Fruit fly (Drosophila melanogaster) whole organism, adult: ENCODE measurements around the gene CG33557.

Source experiments
- CG11617 ChIP-seq: fragments of 200-800 bp; sonication (Bioruptor generic); optimal IDR thresholded peaks from 2 replicates; lab custom pipeline; 2017; ENCODE audit warnings: mild to moderate bottlenecking, missing biosample characterization, missing genetic modification reagents, missing genetic modification characterization
- CG14711 ChIP-seq: fragments of 200-800 bp; sonication (Bioruptor generic); optimal IDR thresholded peaks from 2 replicates; lab custom pipeline; 2018; ENCODE audit warnings: missing biosample characterization, mild to moderate bottlenecking, missing genetic modification characterization, moderate library complexity
- CG1620 ChIP-seq: fragments of 200-800 bp; sonication (Bioruptor generic); optimal IDR thresholded peaks from 2 replicates; lab custom pipeline; 2016; ENCODE audit warnings: missing biosample characterization, missing genetic modification characterization
- CG33017 ChIP-seq: fragments of 200-800 bp; sonication (Bioruptor generic); optimal IDR thresholded peaks from 2 replicates; lab custom pipeline; 2018; ENCODE audit warnings: missing biosample characterization, mild to moderate bottlenecking, missing genetic modification characterization, moderate library complexity
- CG7101 ChIP-seq: fragments of 200-800 bp; sonication (Bioruptor generic); optimal IDR thresholded peaks from 2 replicates; lab custom pipeline; 2018; ENCODE audit warnings: missing biosample characterization, mild to moderate bottlenecking, missing genetic modification characterization, moderate library complexity
- Clk ChIP-seq: fragments of 200-800 bp; sonication (Bioruptor generic); optimal IDR thresholded peaks from 2 replicates; lab custom pipeline; 2017; ENCODE audit warnings: missing biosample characterization, missing genetic modification characterization
- Mnt ChIP-seq: fragments of 200-800 bp; sonication (Bioruptor generic); optimal IDR thresholded peaks from 2 replicates; lab custom pipeline; 2016; ENCODE audit warnings: missing biosample characterization, mild to moderate bottlenecking, missing genetic modification characterization
- bab1 ChIP-seq: fragments of 200-800 bp; sonication (Bioruptor generic); optimal IDR thresholded peaks from 3 replicates; lab custom pipeline; 2019; ENCODE audit warnings: missing biosample characterization, mild to moderate bottlenecking, missing genetic modification characterization, moderate library complexity
- cic ChIP-seq: fragments of 200-800 bp; sonication (Bioruptor generic); optimal IDR thresholded peaks from 2 replicates; lab custom pipeline; 2017; ENCODE audit warnings: missing biosample characterization, mild to moderate bottlenecking, missing genetic modification characterization, moderate library complexity
- kay ChIP-seq: fragments of 200-800 bp; sonication (Bioruptor generic); peaks from one replicate; lab custom pipeline; 2016; ENCODE audit warnings: missing biosample characterization, missing genetic modification characterization, borderline replicate concordance
- ovo ChIP-seq: fragments of 200-800 bp; sonication (Bioruptor generic); optimal IDR thresholded peaks from 2 replicates; lab custom pipeline; 2016; ENCODE audit warnings: missing biosample characterization, missing genetic modification characterization
- pad ChIP-seq: fragments of 200-800 bp; sonication (Bioruptor generic); optimal IDR thresholded peaks from 3 replicates; lab custom pipeline; 2017; ENCODE audit warnings: missing biosample characterization, missing genetic modification characterization, mild to moderate bottlenecking, moderate library complexity, missing genetic modification reagents
- tj ChIP-seq: fragments of 200-800 bp; sonication (Bioruptor generic); optimal IDR thresholded peaks from 3 replicates; lab custom pipeline; 2017; ENCODE audit warnings: missing biosample characterization, mild to moderate bottlenecking, missing genetic modification characterization, moderate library complexity
- toe ChIP-seq: fragments of 200-800 bp; sonication (Bioruptor generic); optimal IDR thresholded peaks from 2 replicates; lab custom pipeline; 2016; ENCODE audit warnings: missing biosample characterization, missing genetic modification characterization

DNA sequence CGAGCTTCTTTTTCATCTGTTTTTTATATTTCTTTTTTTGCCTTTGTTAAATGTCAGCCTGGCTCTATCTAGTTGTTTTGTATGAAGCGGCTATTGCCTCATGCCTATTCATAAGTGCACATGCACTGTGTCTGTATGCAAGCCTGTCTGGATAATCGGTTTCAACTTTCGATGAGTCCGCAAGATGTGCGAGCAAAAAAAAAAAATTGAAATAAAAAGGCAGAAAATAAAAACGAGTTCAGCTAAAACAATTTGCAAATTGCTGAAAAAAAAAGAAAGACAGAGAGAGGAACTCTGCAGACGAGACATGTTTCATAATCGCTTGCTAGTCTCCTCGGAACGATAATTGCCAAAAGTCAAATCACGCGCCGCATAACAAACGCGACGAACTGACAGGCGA lies 36.8 kb downstream of the CG33557 start:
- TF ChIP-seq toe (GFP tag; lab: Kevin White, UChicago) (no peak), tj (GFP tag; lab: Kevin White, UChicago) (peak; percentile 98), pad (GFP tag; lab: Kevin White, UChicago) (no peak), cic (GFP tag; lab: Kevin White, UChicago) (no peak), ovo (GFP tag; lab: Kevin White, UChicago) (no peak), kay (GFP tag; lab: Kevin White, UChicago) (no peak), Clk (GFP tag; lab: Kevin White, UChicago) (no peak), CG7101 (tag; lab: Kevin White, UChicago) (no peak), CG14711 (tag; lab: Kevin White, UChicago) (no peak), CG33017 (no peak), bab1 (GFP tag; lab: Kevin White, UChicago) (no peak), Mnt (GFP tag; lab: Kevin White, UChicago) (no peak), CG1620 (GFP tag; lab: Kevin White, UChicago) (no peak), CG11617 (GFP tag; lab: Kevin White, UChicago) (no peak)
